Fruit fly (Drosophila melanogaster) whole organism, wandering third instar larva: ENCODE measurements around the gene sea.

Source experiments
- Abd-B ChIP-seq: fragments of >200 bp; optimal IDR thresholded peaks from 2 replicates; lab custom pipeline; 2017; ENCODE audit warnings: missing biosample characterization, missing genetic modification characterization
- CG32264 ChIP-seq: fragments of 200-800 bp; sonication (Bioruptor generic); optimal IDR thresholded peaks from 2 replicates; lab custom pipeline; 2016; ENCODE audit warnings: missing biosample characterization, missing genetic modification characterization
- CG9705 ChIP-seq: fragments of 200-800 bp; sonication (Bioruptor generic); optimal IDR thresholded peaks from 2 replicates; lab custom pipeline; 2018; ENCODE audit warnings: missing biosample characterization, mild to moderate bottlenecking, missing genetic modification characterization
- CrebA ChIP-seq: fragments of 200-800 bp; sonication (Bioruptor generic); optimal IDR thresholded peaks from 2 replicates; lab custom pipeline; 2016; ENCODE audit warnings: missing biosample characterization, mild to moderate bottlenecking, missing genetic modification characterization, borderline replicate concordance
- Dfd ChIP-seq: fragments of >200 bp; optimal IDR thresholded peaks from 2 replicates; lab custom pipeline; 2017; ENCODE audit warnings: missing biosample characterization, missing genetic modification characterization
- Dif ChIP-seq: fragments of 200-275, 200-300 bp; sonication (Bioruptor generic); optimal IDR thresholded peaks from 2 replicates; lab custom pipeline; 2018; ENCODE audit warnings: missing biosample characterization, missing genetic modification characterization; ENCODE audit not compliant: partially characterized antibody
- GATAd ChIP-seq: sonication (Bioruptor generic); optimal IDR thresholded peaks from 2 replicates; lab custom pipeline; 2016; ENCODE audit warnings: missing biosample characterization, missing genetic modification characterization
- HLH106 ChIP-seq: fragments of 200-800 bp; optimal IDR thresholded peaks from 3 replicates; lab custom pipeline; 2019; ENCODE audit warnings: missing biosample characterization, mild to moderate bottlenecking, missing genetic modification characterization, moderate library complexity
- Hnf4 ChIP-seq: fragments of 200-800 bp; sonication (Bioruptor generic); optimal IDR thresholded peaks from 2 replicates; lab custom pipeline; 2016; ENCODE audit warnings: missing biosample characterization, mild to moderate bottlenecking, missing genetic modification characterization
- Hr78 ChIP-seq: fragments of >200 bp; optimal IDR thresholded peaks from 2 replicates; lab custom pipeline; 2017; ENCODE audit warnings: missing biosample characterization, missing genetic modification characterization
- Hr83 ChIP-seq: fragments of 200-300 bp; sonication (Bioruptor generic); optimal IDR thresholded peaks from 2 replicates; lab custom pipeline; 2016; ENCODE audit warnings: missing biosample characterization, mild to moderate bottlenecking, missing genetic modification characterization, moderate library complexity; ENCODE audit not compliant: poor library complexity, severe bottlenecking
- Jra ChIP-seq: sonication (Bioruptor generic); optimal IDR thresholded peaks from 2 replicates; lab custom pipeline; 2016; ENCODE audit warnings: missing biosample characterization, missing genetic modification characterization
- Mio ChIP-seq: sonication (Bioruptor generic); optimal IDR thresholded peaks from 2 replicates; lab custom pipeline; 2016; ENCODE audit warnings: missing biosample characterization, missing genetic modification characterization
- Myc ChIP-seq: fragments of >200 bp; optimal IDR thresholded peaks from 2 replicates; lab custom pipeline; 2017
- N ChIP-seq: fragments of >200 bp; optimal IDR thresholded peaks from 2 replicates; lab custom pipeline; 2018; ENCODE audit warnings: missing biosample characterization, missing external identifiers, missing genetic modification characterization
- OdsH ChIP-seq: fragments of 200-800 bp; sonication (Bioruptor generic); optimal IDR thresholded peaks from 2 replicates; lab custom pipeline; 2016; ENCODE audit warnings: missing biosample characterization, mild to moderate bottlenecking, missing genetic modification characterization
- Rel ChIP-seq, 2 experiments: fragments of 200-800 bp; sonication (Bioruptor generic) in 1 of 2; optimal IDR thresholded peaks; 2 replicates in 1 of 2; 3 replicates in 1 of 2; lab custom pipeline; 2016 to 2019; ENCODE audit warnings: mild to moderate bottlenecking in 2 of 2, missing biosample characterization in 2 of 2, missing genetic modification characterization in 2 of 2, moderate library complexity in 1 of 2
- Sp1 ChIP-seq: fragments of 200-800 bp; sonication (Bioruptor generic); optimal IDR thresholded peaks from 3 replicates; lab custom pipeline; 2019; ENCODE audit warnings: missing biosample characterization, mild to moderate bottlenecking, missing genetic modification characterization, moderate library complexity
- Vsx2 ChIP-seq: fragments of 200-300, 225-300 bp; sonication (Bioruptor generic); optimal IDR thresholded peaks from 2 replicates; lab custom pipeline; 2018; ENCODE audit warnings: missing biosample characterization, missing genetic modification characterization; ENCODE audit not compliant: partially characterized antibody
- br ChIP-seq: fragments of 200-800 bp; sonication (Bioruptor generic); optimal IDR thresholded peaks from 2 replicates; lab custom pipeline; 2016; ENCODE audit warnings: missing biosample characterization, missing genetic modification characterization
- brk ChIP-seq: fragments of 200-800 bp; sonication (Bioruptor generic); optimal IDR thresholded peaks from 2 replicates; lab custom pipeline; 2016; ENCODE audit warnings: missing biosample characterization, mild to moderate bottlenecking, missing genetic modification characterization
- dl ChIP-seq, 2 experiments: fragments of 175-275, 200-275 bp in 1 of 2; fragments of 200-275 bp in 1 of 2; sonication (Bioruptor generic); optimal IDR thresholded peaks; lab custom pipeline; 2018; ENCODE audit warnings: mild to moderate bottlenecking in 2 of 2, missing biosample characterization in 2 of 2, missing genetic modification characterization in 2 of 2, moderate library complexity in 2 of 2; ENCODE audit not compliant: partially characterized antibody in 2 of 2, insufficient read depth in 1 of 2
- dmrt93B ChIP-seq: fragments of 200-800 bp; sonication (Bioruptor generic); optimal IDR thresholded peaks from 2 replicates; lab custom pipeline; 2018; ENCODE audit warnings: missing biosample characterization, mild to moderate bottlenecking, missing genetic modification characterization
- dsf ChIP-seq: sonication (Bioruptor generic); optimal IDR thresholded peaks from 2 replicates; lab custom pipeline; 2016; ENCODE audit warnings: missing biosample characterization, missing genetic modification characterization, borderline replicate concordance
- ey ChIP-seq: fragments of 200-800 bp; sonication (Bioruptor generic); optimal IDR thresholded peaks from 2 replicates; lab custom pipeline; 2016; ENCODE audit warnings: missing biosample characterization, missing genetic modification characterization
- foxo ChIP-seq, 2 experiments: fragments of 200-800 bp; sonication (Bioruptor generic); optimal IDR thresholded peaks; 2 replicates in 1 of 2; 3 replicates in 1 of 2; lab custom pipeline; 2016 to 2017; ENCODE audit warnings: missing biosample characterization in 2 of 2, missing genetic modification characterization in 2 of 2
- fru ChIP-seq: fragments of 200-800 bp; sonication (Bioruptor generic); optimal IDR thresholded peaks from 3 replicates; lab custom pipeline; 2016; ENCODE audit warnings: missing biosample characterization, mild to moderate bottlenecking, missing genetic modification characterization
- h ChIP-seq: fragments of 200-800 bp; sonication (Bioruptor generic); optimal IDR thresholded peaks from 3 replicates; lab custom pipeline; 2016; ENCODE audit warnings: missing biosample characterization, mild to moderate bottlenecking, missing genetic modification characterization
- jim ChIP-seq: fragments of 175-275, 200-325 bp; sonication (Bioruptor generic); optimal IDR thresholded peaks from 2 replicates; lab custom pipeline; 2016; ENCODE audit warnings: missing biosample characterization, mild to moderate bottlenecking, missing genetic modification characterization
- lola ChIP-seq: fragments of >200 bp; optimal IDR thresholded peaks from 2 replicates; lab custom pipeline; 2017; ENCODE audit warnings: missing biosample characterization, missing genetic modification characterization
- pan ChIP-seq: fragments of >200 bp; optimal IDR thresholded peaks from 2 replicates; lab custom pipeline; 2017
- psq ChIP-seq: fragments of 200-800 bp; sonication (Bioruptor generic); optimal IDR thresholded peaks from 3 replicates; lab custom pipeline; 2017; ENCODE audit warnings: missing biosample characterization, mild to moderate bottlenecking, missing genetic modification characterization, moderate library complexity
- rgr ChIP-seq: fragments of 200-800 bp; sonication (Bioruptor generic); optimal IDR thresholded peaks from 3 replicates; lab custom pipeline; 2016; ENCODE audit warnings: missing biosample characterization, mild to moderate bottlenecking, missing genetic modification characterization
- sage ChIP-seq: fragments of 200-800 bp; sonication (Bioruptor generic); optimal IDR thresholded peaks from 2 replicates; lab custom pipeline; 2016; ENCODE audit warnings: missing biosample characterization, mild to moderate bottlenecking, missing genetic modification characterization
- sv ChIP-seq: fragments of 200-800 bp; sonication (Bioruptor generic); optimal IDR thresholded peaks from 3 replicates; lab custom pipeline; 2016; ENCODE audit warnings: missing biosample characterization, missing genetic modification characterization
- tai ChIP-seq: sonication (Bioruptor generic); optimal IDR thresholded peaks from 2 replicates; lab custom pipeline; 2016; ENCODE audit warnings: missing biosample characterization, missing genetic modification characterization
- usp ChIP-seq: fragments of >200 bp; optimal IDR thresholded peaks from 2 replicates; lab custom pipeline; 2017; ENCODE audit warnings: missing biosample characterization, missing genetic modification characterization
- woc ChIP-seq: sonication (Bioruptor generic); optimal IDR thresholded peaks from 2 replicates; lab custom pipeline; 2016; ENCODE audit warnings: missing biosample characterization, mild to moderate bottlenecking, missing genetic modification characterization

The sea gene

DNA sequence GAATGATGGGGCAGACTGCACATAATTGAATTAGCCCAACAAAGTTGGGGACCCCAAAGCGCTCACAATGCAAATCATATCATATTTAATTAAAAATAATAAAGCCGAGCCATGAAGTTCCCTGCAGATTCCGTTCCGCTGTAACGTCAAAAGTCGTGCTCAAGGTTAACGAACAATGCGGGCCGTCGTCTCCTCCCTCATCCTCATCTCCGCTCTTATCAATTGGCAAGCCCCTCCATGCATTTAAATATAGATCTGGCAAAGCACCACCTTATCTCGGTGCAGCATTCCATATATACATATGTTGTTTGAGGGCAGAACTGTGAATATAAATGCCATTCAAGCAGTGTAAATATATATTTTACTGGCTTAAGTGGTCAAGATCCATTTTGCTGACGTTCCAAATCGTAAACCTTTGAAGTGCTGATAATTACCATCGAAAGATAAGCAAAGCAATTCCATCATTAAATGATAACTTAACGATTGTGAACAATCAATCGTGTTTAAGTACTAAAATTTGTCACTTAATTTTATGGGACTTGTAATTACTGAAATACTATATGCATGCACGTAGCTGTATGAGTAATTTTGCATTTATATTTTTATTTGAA, 2.0 kb downstream of the sea start:
- peak; percentile 68 for TF ChIP-seq CrebA (GFP tag; lab: Kevin White, UChicago)
- no peak for TF ChIP-seq Rel (GFP tag; optimal IDR thresholded peaks at IDR 0.05; lab: Kevin White, UChicago)
- TF ChIP-seq Rel (tag; optimal IDR thresholded peaks at IDR 0.05; lab: Kevin White, UChicago): peak; percentile 61
- TF ChIP-seq br (GFP tag; lab: Kevin White, UChicago): no peak
- TF ChIP-seq Hnf4 (GFP tag; lab: Kevin White, UChicago): peak; percentile 27
- peak; percentile 3 for TF ChIP-seq tai
- TF ChIP-seq CG9705 (GFP tag; lab: Kevin White, UChicago): peak; percentile 21
- TF ChIP-seq Vsx2 (GFP tag; lab: Kevin White, UChicago): no peak
- peak; percentile 56 for TF ChIP-seq Sp1

DNA sequence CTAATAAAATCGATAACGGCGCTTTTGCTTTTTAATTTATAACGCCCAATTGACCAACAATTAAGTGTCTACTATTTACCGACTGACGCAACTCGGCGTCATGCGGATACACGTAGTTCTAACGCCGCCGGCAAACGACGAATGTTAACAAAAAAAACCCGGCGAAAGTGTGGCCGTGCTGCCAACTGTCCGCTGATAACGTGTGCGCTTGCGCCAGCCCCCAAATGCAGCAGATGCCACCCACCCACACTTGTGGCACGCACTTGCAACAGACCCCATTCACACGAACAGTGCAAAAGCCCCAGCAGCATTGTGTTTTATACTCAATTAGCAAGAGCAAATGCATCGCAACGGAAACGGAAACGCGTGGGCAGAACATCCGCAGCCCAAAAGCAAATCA, 3.7 kb downstream of the sea start:
- TF ChIP-seq tai (no peak), Sp1 (peak; percentile 12), Jra (GFP tag; lab: Kevin White, UChicago) (no peak), dl (GFP tag; optimal IDR thresholded peaks at IDR 0.05; lab: Kevin White, UChicago; ENCODE audit: insufficient read depth in 1 of 2, partially characterized antibody in 2 of 2) (no peak)

dm6 chr3R:11562326-11563109, 4.3 kb downstream of the sea start:
- TF ChIP-seq br (GFP tag; lab: Kevin White, UChicago) (peak; percentile 97), brk (GFP tag; lab: Kevin White, UChicago) (peak; percentile 87), Dif (GFP tag; lab: Kevin White, UChicago) (peak; percentile 67), Mio (GFP tag; lab: Kevin White, UChicago) (peak; percentile 81), rgr (peak; percentile 97), fru (GFP tag; lab: Kevin White, UChicago) (peak; percentile 100), psq (GFP tag; lab: Kevin White, UChicago) (peak; percentile 92), Jra (GFP tag; lab: Kevin White, UChicago) (peak; percentile 89), dl (GFP tag; optimal IDR thresholded peaks at IDR 0.05; lab: Kevin White, UChicago; ENCODE audit: insufficient read depth in 1 of 2, partially characterized antibody in 2 of 2) (peak in 1 of 2 experiments; percentile 81), Abd-B (GFP tag; lab: Kevin White, UChicago) (peak; percentile 6), foxo (GFP tag; optimal IDR thresholded peaks at IDR 0.05; lab: Kevin White, UChicago) (peak; percentile 93 to 99), Vsx2 (GFP tag; lab: Kevin White, UChicago) (peak; percentile 81), pan (lab: Kevin White, UChicago) (no peak), usp (GFP tag; lab: Kevin White, UChicago) (no peak), OdsH (GFP tag; lab: Kevin White, UChicago) (peak; percentile 97), lola (GFP tag; lab: Kevin White, UChicago) (no peak), Hr78 (GFP tag; lab: Kevin White, UChicago) (no peak), CG32264 (GFP tag; lab: Kevin White, UChicago) (peak; percentile 90), HLH106 (tag; lab: Kevin White, UChicago) (peak; percentile 97), Rel (GFP tag; optimal IDR thresholded peaks at IDR 0.05; lab: Kevin White, UChicago) (peak; percentile 82), Rel (tag; optimal IDR thresholded peaks at IDR 0.05; lab: Kevin White, UChicago) (peak; percentile 81), Sp1 (peak; percentile 94), dsf (peak; percentile 75), Dfd (GFP tag; lab: Kevin White, UChicago) (no peak), CrebA (GFP tag; lab: Kevin White, UChicago) (peak; percentile 84), sage (peak; percentile 89), woc (GFP tag; lab: Kevin White, UChicago) (peak; percentile 99), CG9705 (GFP tag; lab: Kevin White, UChicago) (peak; percentile 96), N (peak; percentile 67), sv (GFP tag; lab: Kevin White, UChicago) (peak; percentile 88), Hr83 (GFP tag; lab: Kevin White, UChicago) (peak; percentile 69), Myc (lab: Kevin White, UChicago) (peak; percentile 73), h (GFP tag; lab: Kevin White, UChicago) (peak; percentile 98), Hnf4 (GFP tag; lab: Kevin White, UChicago) (peak; percentile 96), dmrt93B (GFP tag; lab: Kevin White, UChicago) (peak; percentile 89), jim (GFP tag; lab: Kevin White, UChicago) (peak; percentile 8), ey (GFP tag; lab: Kevin White, UChicago) (peak; percentile 97), GATAd (GFP tag; lab: Kevin White, UChicago) (peak; percentile 48), tai (peak; percentile 90)
